Worm (Caenorhabditis elegans): ENCODE results near the gene npr-15.

The npr-15 gene

DNA sequence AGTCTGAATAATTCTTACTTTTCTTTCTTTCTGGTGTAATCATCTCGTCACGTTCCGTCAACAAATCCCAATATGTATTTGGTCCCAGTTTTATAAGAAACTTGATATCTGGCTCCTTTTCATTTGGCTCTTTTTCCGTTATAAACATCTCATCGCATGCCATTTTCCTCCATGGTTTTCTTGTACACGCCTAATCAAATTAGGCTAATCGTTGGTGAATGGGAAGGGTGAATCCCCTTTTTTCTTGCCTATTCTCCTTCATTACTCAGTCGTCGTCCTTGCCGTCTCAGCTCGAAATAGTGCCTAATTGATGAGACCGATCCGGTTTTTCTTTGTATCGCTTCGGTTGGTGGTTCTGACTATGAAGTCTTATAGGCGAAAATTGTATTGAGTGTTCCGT is 60.3 kb downstream of the npr-15 start:
- TF ChIP-seq flt-1 (GFP tag; IDR thresholded peaks at IDR 0.05), result no peak
- no peak for TF ChIP-seq ref-1 (GFP tag; conservative IDR thresholded peaks at IDR 0.05)
- TF ChIP-seq T22C8.4 (GFP tag; IDR thresholded peaks at IDR 0.05), result no peak
- no peak for TF ChIP-seq tab-1 (GFP tag; IDR thresholded peaks at IDR 0.05)
- TF ChIP-seq klf-2 (GFP tag; conservative IDR thresholded peaks at IDR 0.05), result no peak
- TF ChIP-seq ztf-29 (GFP tag; IDR thresholded peaks at IDR 0.05), result no peak
- no peak for TF ChIP-seq ztf-23 (GFP tag; IDR thresholded peaks at IDR 0.05)
- TF ChIP-seq med-1 (GFP tag; optimal IDR thresholded peaks at IDR 0.05; ENCODE audit: insufficient read depth), result no peak
- no peak for TF ChIP-seq cog-1 (tag; optimal IDR thresholded peaks at IDR 0.05)

Data from whole organism, midembryonic.